Worm (Caenorhabditis elegans) whole organism, mixed stage, embryonic: Measurements from ENCODE around the gene C03H5.3.

Experiments used
- blmp-1 ChIP-seq: fragments of 150-350 bp; optimal IDR thresholded peaks from 2 replicates; lab custom pipeline; 2014; ENCODE audit warnings: missing biosample characterization, missing genetic modification characterization
- elt-1 ChIP-seq: sonication (generic microtip); optimal IDR thresholded peaks from 2 replicates; lab custom pipeline; 2017; ENCODE audit warnings: missing genetic modification characterization, mild to moderate bottlenecking, missing compliant biosample characterization, antibody characterized with exemption, moderate library complexity, borderline replicate concordance; ENCODE audit not compliant: insufficient read depth
- elt-3 ChIP-seq: fragments of 150-350 bp; optimal IDR thresholded peaks from 2 replicates; lab custom pipeline; 2014; ENCODE audit warnings: missing biosample characterization, missing genetic modification characterization
- lin-13 ChIP-seq: fragments of 150-350 bp; optimal IDR thresholded peaks from 2 replicates; lab custom pipeline; 2014; ENCODE audit warnings: missing biosample characterization, missing genetic modification characterization
- lin-32 ChIP-seq: fragments of 200-800 bp; sonication (Bioruptor generic); optimal IDR thresholded peaks from 2 replicates; lab custom pipeline; 2018; ENCODE audit warnings: mild to moderate bottlenecking, missing genetic modification characterization, missing compliant biosample characterization
- lsy-2 ChIP-seq: fragments of 150-350 bp; optimal IDR thresholded peaks from 2 replicates; lab custom pipeline; 2014; ENCODE audit warnings: missing biosample characterization, missing genetic modification characterization
- nhr-12 ChIP-seq: fragments of 150-350 bp; optimal IDR thresholded peaks from 2 replicates; lab custom pipeline; 2014; ENCODE audit warnings: missing biosample characterization, missing genetic modification characterization
- nhr-237 ChIP-seq: fragments of 150-350 bp; optimal IDR thresholded peaks from 2 replicates; lab custom pipeline; 2014; ENCODE audit warnings: missing biosample characterization, missing genetic modification characterization
- nhr-28 ChIP-seq: fragments of 150-350 bp; optimal IDR thresholded peaks from 2 replicates; lab custom pipeline; 2014; ENCODE audit warnings: missing biosample characterization, missing genetic modification characterization
- pha-4 ChIP-seq: fragments of 150-350 bp; optimal IDR thresholded peaks from 2 replicates; lab custom pipeline; 2018; ENCODE audit warnings: missing biosample characterization, missing genetic modification reagents, missing genetic modification characterization
- snpc-4 ChIP-seq: fragments of 150-350 bp; optimal IDR thresholded peaks from 2 replicates; lab custom pipeline; 2014; ENCODE audit warnings: missing biosample characterization, missing genetic modification characterization
- tbx-8 ChIP-seq: fragments of 200-800 bp; sonication (Bioruptor generic); optimal IDR thresholded peaks from 2 replicates; lab custom pipeline; 2018; ENCODE audit warnings: mild to moderate bottlenecking, missing genetic modification characterization, moderate library complexity, missing compliant biosample characterization
- unc-62 ChIP-seq: fragments of 150-350 bp; optimal IDR thresholded peaks from 2 replicates; lab custom pipeline; 2014; ENCODE audit warnings: missing biosample characterization, missing genetic modification reagents, missing genetic modification characterization

DNA sequence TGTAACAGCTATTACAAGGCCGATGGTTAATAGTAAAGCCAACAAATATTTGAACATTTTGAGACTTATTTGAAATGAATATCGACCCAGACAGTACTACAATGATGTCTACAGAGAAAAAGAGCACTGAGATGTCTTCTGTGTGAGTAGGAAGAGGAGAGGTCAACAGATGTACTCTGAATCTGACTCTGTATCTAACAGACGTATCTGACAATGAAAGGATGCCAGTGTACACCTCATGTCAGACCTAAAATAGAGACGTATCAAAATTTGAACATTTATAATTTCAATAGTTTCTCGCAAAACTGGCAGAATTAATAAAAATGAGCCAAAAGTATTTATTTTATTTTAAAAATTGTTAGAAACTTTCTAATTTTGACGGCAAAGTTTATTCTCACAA, 37.2 kb downstream of the C03H5.3 start, which contains the start of gene C24H12.8:
- no peak for TF ChIP-seq elt-1 (tag; lab: Kevin White, UChicago)
- no peak for TF ChIP-seq lin-13 (tag; lab: Kevin White, UChicago)
- TF ChIP-seq pha-4 (tag; lab: Kevin White, UChicago) = no peak
- TF ChIP-seq unc-62 = no peak
- no peak for TF ChIP-seq nhr-28 (tag; lab: Kevin White, UChicago)
- TF ChIP-seq blmp-1 (tag; lab: Kevin White, UChicago) = no peak
- TF ChIP-seq lin-32 (GFP tag; lab: Kevin White, UChicago) = no peak
- no peak for TF ChIP-seq tbx-8
- no peak for TF ChIP-seq nhr-237 (tag; lab: Kevin White, UChicago)
- TF ChIP-seq snpc-4 = no peak
- TF ChIP-seq nhr-12 (tag; lab: Kevin White, UChicago) = no peak
- no peak for TF ChIP-seq lsy-2
- no peak for TF ChIP-seq elt-3 (tag; lab: Kevin White, UChicago)
